5 worm cellular contexts compared by ENCODE assay signal in the genomic region with DNA sequence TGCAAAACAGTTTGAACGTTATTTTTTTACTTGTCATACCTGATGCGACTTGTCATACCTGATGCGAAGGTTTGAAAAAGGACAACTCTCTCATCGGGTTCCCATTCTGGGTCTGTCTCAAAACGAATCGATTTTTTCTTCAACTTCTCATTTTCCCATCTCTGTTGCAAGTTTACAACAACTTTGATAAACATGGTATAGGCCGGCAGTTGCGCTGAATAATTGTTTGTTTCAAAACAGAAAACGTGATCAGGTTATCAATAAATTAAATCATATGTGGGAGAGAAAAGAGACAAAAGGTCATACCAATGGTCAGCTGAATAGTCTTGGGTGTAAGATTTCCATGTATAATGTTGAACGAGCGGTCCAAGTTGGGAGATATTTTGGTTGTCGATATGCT.
TF ChIP-seq lines count a peak whose summit lies in the region.

No protein-coding gene starts in this region.

TF ChIP-seq in whole organism, L1 larva, 84 proteins besides CTCF, POLR2A, EP300 and RAD21:
- TF ChIP-seq fkh-10 (GFP tag; optimal IDR thresholded peaks at IDR 0.05; lab: Kevin White, UChicago) (no peak), ztf-11 (tag; optimal IDR thresholded peaks at IDR 0.05; lab: Kevin White, UChicago) (no peak), nhr-20 (tag; optimal IDR thresholded peaks at IDR 0.05; lab: Kevin White, UChicago) (peak; percentile 50), blmp-1 (tag; optimal IDR thresholded peaks at IDR 0.05; lab: Kevin White, UChicago) (peak; percentile 61), nhr-19 (GFP tag; conservative IDR thresholded peaks at IDR 0.05; lab: Robert Waterston, UW) (0 out of 2 replicates have a peak, but pooled peaks have one; percentile 8), C16A3.4 (tag; optimal IDR thresholded peaks at IDR 0.05; lab: Kevin White, UChicago) (no peak), C34B4.2 (tag; optimal IDR thresholded peaks at IDR 0.05; lab: Kevin White, UChicago) (no peak), nhr-85 (tag; lab: Kevin White, UChicago) (peak; percentile 85), lin-14 (GFP tag; optimal IDR thresholded peaks at IDR 0.05; lab: Kevin White, UChicago) (peak; percentile 48), mdl-1 (tag; optimal IDR thresholded peaks at IDR 0.05; lab: Kevin White, UChicago) (peak in 1 of 2 experiments; percentile 13), efl-3 (GFP tag; optimal IDR thresholded peaks at IDR 0.05; lab: Kevin White, UChicago) (no peak), nhr-71 (tag; optimal IDR thresholded peaks at IDR 0.05; lab: Kevin White, UChicago) (peak; percentile 52), ceh-88 (GFP tag; IDR thresholded peaks at IDR 0.05; lab: Robert Waterston, UW) (no peak), elt-3 (tag; optimal IDR thresholded peaks at IDR 0.05; lab: Kevin White, UChicago) (peak in 2 of 6 experiments; percentile 53 to 71), lin-35 (GFP tag; optimal IDR thresholded peaks at IDR 0.05; lab: Kevin White, UChicago) (peak in 1 of 2 experiments; percentile 67), jun-1 (tag; optimal IDR thresholded peaks at IDR 0.05; lab: Kevin White, UChicago) (no peak), snu-23 (GFP tag; optimal IDR thresholded peaks at IDR 0.05; lab: Kevin White, UChicago) (peak; percentile 54)

TF ChIP-seq in whole organism, L2 larva, 48 proteins besides CTCF, POLR2A, EP300 and RAD21:
- no peak for TF ChIP-seq dmd-4 (tag; optimal IDR thresholded peaks at IDR 0.05; lab: Kevin White, UChicago)
- peak; percentile 15 for TF ChIP-seq nhr-129 (tag; optimal IDR thresholded peaks at IDR 0.05; lab: Kevin White, UChicago)
- TF ChIP-seq sma-9 (GFP tag; optimal IDR thresholded peaks at IDR 0.05; lab: Kevin White, UChicago) = peak; percentile 31
- no peak for TF ChIP-seq sma-9 (tag; optimal IDR thresholded peaks at IDR 0.05; lab: Kevin White, UChicago)
- TF ChIP-seq snpc-4 (tag; optimal IDR thresholded peaks at IDR 0.05; lab: Kevin White, UChicago) = no peak
- TF ChIP-seq Y55F3AM.14 (GFP tag; optimal IDR thresholded peaks at IDR 0.05; lab: Kevin White, UChicago) = no peak
- peak; percentile 6 for TF ChIP-seq sma-3 (GFP tag; optimal IDR thresholded peaks at IDR 0.05; lab: Kevin White, UChicago)
- TF ChIP-seq nhr-10 (tag; optimal IDR thresholded peaks at IDR 0.05; lab: Kevin White, UChicago) = no peak
- TF ChIP-seq skn-1 (tag; optimal IDR thresholded peaks at IDR 0.05; lab: Kevin White, UChicago) = no peak
- peak; percentile 64 for TF ChIP-seq nhr-25 (tag; optimal IDR thresholded peaks at IDR 0.05; lab: Kevin White, UChicago)
- TF ChIP-seq fos-1 (tag; optimal IDR thresholded peaks at IDR 0.05; lab: Kevin White, UChicago) = no peak

TF ChIP-seq in whole organism, L3 larva, 47 proteins besides CTCF, POLR2A, EP300 and RAD21:
- TF ChIP-seq R02D3.7 (tag; optimal IDR thresholded peaks at IDR 0.05; lab: Kevin White, UChicago) = no peak
- TF ChIP-seq jun-1 (tag; optimal IDR thresholded peaks at IDR 0.05; lab: Kevin White, UChicago) = peak; percentile 6
- TF ChIP-seq nhr-77 (tag; optimal IDR thresholded peaks at IDR 0.05; lab: Kevin White, UChicago) = no peak

TF ChIP-seq in whole organism, L4 larva, 104 proteins besides CTCF, POLR2A, EP300 and RAD21:
- peak in 1 of 2 experiments; percentile 76 for TF ChIP-seq unc-62 (GFP tag; optimal IDR thresholded peaks at IDR 0.05 in 1 of 2; lab: Kevin White, UChicago)
- no peak for TF ChIP-seq unc-62 (tag; optimal IDR thresholded peaks at IDR 0.05; lab: Kevin White, UChicago)
- TF ChIP-seq ZK546.5 (tag; optimal IDR thresholded peaks at IDR 0.05; lab: Kevin White, UChicago) = no peak
- TF ChIP-seq mxl-3 (GFP tag; optimal IDR thresholded peaks at IDR 0.05; lab: Kevin White, UChicago) = no peak
- no peak for TF ChIP-seq spr-1 (tag; optimal IDR thresholded peaks at IDR 0.05; lab: Kevin White, UChicago)
- TF ChIP-seq Y75B8A.6 (GFP tag; IDR thresholded peaks at IDR 0.05; lab: Robert Waterston, UW) = no peak
- TF ChIP-seq ZK337.2 (GFP tag; IDR thresholded peaks at IDR 0.05; lab: Robert Waterston, UW) = no peak
- TF ChIP-seq fkh-10 (GFP tag; optimal IDR thresholded peaks at IDR 0.05; lab: Kevin White, UChicago) = no peak
- no peak for TF ChIP-seq ama-1 (optimal IDR thresholded peaks at IDR 0.05; lab: Kevin White, UChicago)
- TF ChIP-seq nhr-42 (GFP tag; IDR thresholded peaks at IDR 0.05; lab: Robert Waterston, UW) = no peak
- TF ChIP-seq nhr-41 (GFP tag; IDR thresholded peaks at IDR 0.05; lab: Robert Waterston, UW) = no peak
- TF ChIP-seq fos-1 (tag; optimal IDR thresholded peaks at IDR 0.05; lab: Kevin White, UChicago) = no peak
- no peak for TF ChIP-seq aha-1 (tag; lab: Kevin White, UChicago)
- no peak for TF ChIP-seq ceh-82 (tag; optimal IDR thresholded peaks at IDR 0.05; lab: Kevin White, UChicago)
- peak; percentile 74 for TF ChIP-seq hlh-30 (tag; optimal IDR thresholded peaks at IDR 0.05; lab: Kevin White, UChicago; ENCODE audit: insufficient read depth)

TF ChIP-seq in whole organism, young adult, 124 proteins besides CTCF, POLR2A, EP300 and RAD21:
- TF ChIP-seq dpff-1 (tag; optimal IDR thresholded peaks at IDR 0.05; lab: Kevin White, UChicago) = no peak
- TF ChIP-seq ztf-26 (tag; optimal IDR thresholded peaks at IDR 0.05; lab: Kevin White, UChicago) = peak; percentile 15
TF ChIP-seq in whole organism, young adult: peak in this region for 1.
